Worm (Caenorhabditis elegans) whole organism, late embryonic: ENCODE data around the gene plpp-1.1.

ENCODE experiments used
- F13H6.1 ChIP-seq: sonication (generic microtip); optimal IDR thresholded peaks from 2 replicates; lab custom pipeline; 2016; ENCODE audit warnings: missing genetic modification characterization, missing compliant biosample characterization
- K09A11.1 ChIP-seq: sonication (generic microtip); optimal IDR thresholded peaks from 2 replicates; lab custom pipeline; 2017; ENCODE audit warnings: antibody characterized with exemption, mild to moderate bottlenecking, missing genetic modification characterization, missing compliant biosample characterization; ENCODE audit not compliant: insufficient read depth
- ama-1 ChIP-seq: fragments of 150-350 bp; optimal IDR thresholded peaks from 2 replicates; lab custom pipeline; 2014
- hlh-13 ChIP-seq: fragments of 200-800 bp; sonication (Bioruptor generic); optimal IDR thresholded peaks from 2 replicates; lab custom pipeline; 2018; ENCODE audit warnings: mild to moderate bottlenecking, missing genetic modification characterization, missing compliant biosample characterization
- hlh-30 ChIP-seq: sonication (generic microtip); optimal IDR thresholded peaks from 2 replicates; lab custom pipeline; 2017; ENCODE audit warnings: antibody characterized with exemption, missing genetic modification characterization, missing compliant biosample characterization; ENCODE audit not compliant: insufficient read depth
- nhr-11 ChIP-seq: fragments of 150-350 bp; optimal IDR thresholded peaks from 2 replicates; lab custom pipeline; 2014; ENCODE audit warnings: missing biosample characterization, missing genetic modification characterization
- odd-2 ChIP-seq: sonication (generic microtip); optimal IDR thresholded peaks from 2 replicates; lab custom pipeline; 2017; ENCODE audit warnings: antibody characterized with exemption, mild to moderate bottlenecking, missing genetic modification characterization, missing compliant biosample characterization
- pag-3 ChIP-seq: sonication (generic microtip); optimal IDR thresholded peaks from 2 replicates; lab custom pipeline; 2016; ENCODE audit warnings: missing compliant biosample characterization, missing genetic modification characterization, borderline replicate concordance
- pha-2 ChIP-seq: sonication (generic microtip); optimal IDR thresholded peaks from 2 replicates; lab custom pipeline; 2017; ENCODE audit warnings: mild to moderate bottlenecking, missing genetic modification characterization, missing compliant biosample characterization
- pha-4 ChIP-seq: fragments of 150-350 bp; optimal IDR thresholded peaks from 2 replicates; lab custom pipeline; 2018; ENCODE audit warnings: missing biosample characterization, missing genetic modification reagents, missing genetic modification characterization
- pqm-1 ChIP-seq: sonication (generic microtip); optimal IDR thresholded peaks from 2 replicates; lab custom pipeline; 2016; ENCODE audit warnings: missing genetic modification characterization, missing compliant biosample characterization
- sox-4 ChIP-seq: sonication (generic microtip); optimal IDR thresholded peaks from 2 replicates; lab custom pipeline; 2017; ENCODE audit warnings: mild to moderate bottlenecking, missing genetic modification characterization, inconsistent platforms, missing compliant biosample characterization
- unc-55 ChIP-seq: sonication (generic microtip); optimal IDR thresholded peaks from 2 replicates; lab custom pipeline; 2017; ENCODE audit warnings: missing biosample characterization, missing genetic modification reagents, missing genetic modification characterization

DNA sequence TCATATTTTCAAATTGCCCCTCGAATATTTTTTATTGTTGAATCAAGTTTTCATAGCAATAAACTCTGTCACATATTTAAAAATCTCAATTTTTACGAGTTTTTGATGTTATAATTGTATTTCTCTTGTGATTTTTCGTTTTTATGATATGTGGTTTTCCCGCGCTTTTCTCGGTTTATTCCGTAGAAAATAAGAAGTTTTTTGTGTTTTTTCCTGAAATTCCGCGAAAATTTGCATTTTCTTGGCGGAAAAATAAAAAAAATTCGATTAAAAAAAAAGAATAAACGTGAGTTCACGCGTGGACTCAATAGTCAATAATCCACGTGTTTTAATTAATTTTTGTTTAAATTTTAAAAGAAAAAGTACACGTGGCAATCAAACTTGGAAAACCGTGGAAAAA, 8.2 kb upstream of the plpp-1.1 start:
- no peak for TF ChIP-seq hlh-13 (GFP tag; lab: Kevin White, UChicago)
- no peak for TF ChIP-seq hlh-30
- no peak for TF ChIP-seq pha-2
- TF ChIP-seq unc-55, result no peak
- no peak for TF ChIP-seq pag-3 (tag; lab: Kevin White, UChicago)
- no peak for TF ChIP-seq ama-1 (lab: Kevin White, UChicago)
- no peak for TF ChIP-seq K09A11.1 (tag; lab: Kevin White, UChicago)
- TF ChIP-seq odd-2, result no peak
- TF ChIP-seq nhr-11 (tag; lab: Kevin White, UChicago), result no peak
- no peak for TF ChIP-seq pha-4 (tag; lab: Kevin White, UChicago)
- TF ChIP-seq pqm-1 (tag; lab: Kevin White, UChicago), result no peak
- TF ChIP-seq sox-4 (tag; lab: Kevin White, UChicago), result no peak
- TF ChIP-seq F13H6.1 (tag; lab: Kevin White, UChicago), result no peak
